Worm (Caenorhabditis elegans) whole organism, L3 larva: ENCODE measurements around the gene C16C10.1.

ENCODE experiments used
- R02D3.7 ChIP-seq: fragments of 150-350 bp; optimal IDR thresholded peaks from 2 replicates; lab custom pipeline; 2014; ENCODE audit warnings: missing biosample characterization, missing genetic modification characterization
- ZK546.5 ChIP-seq: sonication (generic microtip); optimal IDR thresholded peaks from 2 replicates; lab custom pipeline; 2017; ENCODE audit warnings: missing biosample characterization, missing genetic modification characterization
- aly-2 ChIP-seq: fragments of 150-350 bp; optimal IDR thresholded peaks from 2 replicates; lab custom pipeline; 2014; ENCODE audit warnings: missing biosample characterization, missing genetic modification characterization
- ceh-16 ChIP-seq: sonication (generic microtip); optimal IDR thresholded peaks from 2 replicates; lab custom pipeline; 2017; ENCODE audit warnings: missing biosample characterization, missing genetic modification characterization
- ceh-28 ChIP-seq: fragments of 150-350 bp; optimal IDR thresholded peaks from 2 replicates; lab custom pipeline; 2014; ENCODE audit warnings: missing biosample characterization, missing genetic modification reagents, missing genetic modification characterization
- ceh-82 ChIP-seq: fragments of 150-350 bp; optimal IDR thresholded peaks from 2 replicates; lab custom pipeline; 2014; ENCODE audit warnings: missing biosample characterization, missing genetic modification characterization
- ceh-9 ChIP-seq: sonication (generic microtip); optimal IDR thresholded peaks from 2 replicates; lab custom pipeline; 2018; ENCODE audit warnings: missing biosample characterization, missing genetic modification characterization
- daf-12 ChIP-seq: fragments of 150-350 bp; optimal IDR thresholded peaks from 2 replicates; lab custom pipeline; 2014; ENCODE audit warnings: missing biosample characterization, missing genetic modification reagents, missing genetic modification characterization
- egl-27 ChIP-seq: sonication (generic microtip); optimal IDR thresholded peaks from 4 replicates; lab custom pipeline; 2017; ENCODE audit warnings: missing biosample characterization, missing genetic modification reagents, missing genetic modification characterization
- elt-2 ChIP-seq: sonication (generic microtip); optimal IDR thresholded peaks from 2 replicates; lab custom pipeline; 2016; ENCODE audit warnings: missing genetic modification reagents, mild to moderate bottlenecking, missing genetic modification characterization, missing compliant biosample characterization
- elt-3 ChIP-seq, 3 experiments: fragments of 150-350 bp in 1 of 3; sonication (generic microtip) in 2 of 3; optimal IDR thresholded peaks; 2 replicates in 2 of 3; 4 replicates in 1 of 3; lab custom pipeline; 2014 to 2017; ENCODE audit warnings: missing biosample characterization in 3 of 3, missing genetic modification characterization in 3 of 3
- eor-1 ChIP-seq, 2 experiments: fragments of 150-350 bp; optimal IDR thresholded peaks; 2 replicates each; lab custom pipeline; 2014 to 2018; ENCODE audit warnings: missing biosample characterization in 2 of 2, missing genetic modification characterization in 2 of 2
- fkh-10 ChIP-seq: sonication (generic microtip); optimal IDR thresholded peaks from 2 replicates; lab custom pipeline; 2017; ENCODE audit warnings: missing biosample characterization, missing genetic modification reagents, missing genetic modification characterization
- fkh-2 ChIP-seq: fragments of 150-350 bp; optimal IDR thresholded peaks from 2 replicates; lab custom pipeline; 2014; ENCODE audit warnings: missing biosample characterization, missing genetic modification reagents, missing genetic modification characterization
- fos-1 ChIP-seq: fragments of 150-350 bp; optimal IDR thresholded peaks from 2 replicates; lab custom pipeline; 2014; ENCODE audit warnings: missing biosample characterization, missing genetic modification characterization
- hmg-11 ChIP-seq: sonication (generic microtip); optimal IDR thresholded peaks from 2 replicates; lab custom pipeline; 2016; ENCODE audit warnings: missing genetic modification characterization, missing compliant biosample characterization
- lin-15B ChIP-seq: fragments of 150-350 bp; optimal IDR thresholded peaks from 2 replicates; lab custom pipeline; 2014; ENCODE audit warnings: missing biosample characterization, missing genetic modification characterization
- lin-39 ChIP-seq: fragments of 150-350 bp; optimal IDR thresholded peaks from 2 replicates; lab custom pipeline; 2018; ENCODE audit warnings: missing biosample characterization, missing genetic modification reagents, missing genetic modification characterization
- lsy-12 ChIP-seq: sonication (generic microtip); optimal IDR thresholded peaks from 2 replicates; lab custom pipeline; 2016; ENCODE audit warnings: mild to moderate bottlenecking, missing genetic modification characterization, missing compliant biosample characterization
- mdl-1 ChIP-seq: fragments of 150-350 bp; optimal IDR thresholded peaks from 2 replicates; lab custom pipeline; 2014; ENCODE audit warnings: missing biosample characterization, missing genetic modification characterization
- nhr-12 ChIP-seq: fragments of 150-350 bp; optimal IDR thresholded peaks from 2 replicates; lab custom pipeline; 2014; ENCODE audit warnings: missing biosample characterization, missing genetic modification characterization
- nhr-23 ChIP-seq: fragments of 150-350 bp; optimal IDR thresholded peaks from 2 replicates; lab custom pipeline; 2014; ENCODE audit warnings: missing biosample characterization, missing genetic modification reagents, missing genetic modification characterization
- nhr-237 ChIP-seq: fragments of 150-350 bp; optimal IDR thresholded peaks from 2 replicates; lab custom pipeline; 2014; ENCODE audit warnings: missing biosample characterization, missing genetic modification characterization
- nhr-25 ChIP-seq: sonication (generic microtip); optimal IDR thresholded peaks from 2 replicates; lab custom pipeline; 2017; ENCODE audit warnings: missing biosample characterization, missing genetic modification characterization
- nhr-28 ChIP-seq: fragments of 150-350 bp; optimal IDR thresholded peaks from 2 replicates; lab custom pipeline; 2014; ENCODE audit warnings: missing biosample characterization, missing genetic modification characterization
- nhr-43 ChIP-seq: sonication (generic microtip); optimal IDR thresholded peaks from 2 replicates; lab custom pipeline; 2016; ENCODE audit warnings: mild to moderate bottlenecking, missing genetic modification characterization, missing compliant biosample characterization; ENCODE audit not compliant: poor library complexity, severe bottlenecking
- nhr-67 ChIP-seq: fragments of 150-350 bp; optimal IDR thresholded peaks from 2 replicates; lab custom pipeline; 2014; ENCODE audit warnings: missing biosample characterization, missing genetic modification characterization
- nhr-76 ChIP-seq: fragments of 150-350 bp; sonication (generic microtip); optimal IDR thresholded peaks from 5 replicates; lab custom pipeline; 2014; ENCODE audit warnings: missing biosample characterization, missing genetic modification characterization
- pha-4 ChIP-seq: fragments of 150-350 bp; optimal IDR thresholded peaks from 2 replicates; lab custom pipeline; 2014; ENCODE audit warnings: missing biosample characterization, missing genetic modification reagents, missing genetic modification characterization
- pqm-1 ChIP-seq: fragments of 150-350 bp; optimal IDR thresholded peaks from 2 replicates; lab custom pipeline; 2017; ENCODE audit warnings: missing biosample characterization, missing genetic modification characterization, inconsistent platforms
- skn-1 ChIP-seq: fragments of 150-350 bp; optimal IDR thresholded peaks from 2 replicates; lab custom pipeline; 2014; ENCODE audit warnings: missing biosample characterization, missing genetic modification characterization
- snpc-4 ChIP-seq: fragments of 150-350 bp; optimal IDR thresholded peaks from 2 replicates; lab custom pipeline; 2014; ENCODE audit warnings: missing biosample characterization, missing genetic modification characterization
- tbx-2 ChIP-seq: sonication (generic microtip); optimal IDR thresholded peaks from 2 replicates; lab custom pipeline; 2016; ENCODE audit warnings: mild to moderate bottlenecking, missing genetic modification characterization, missing compliant biosample characterization
- unc-39 ChIP-seq: sonication (generic microtip); optimal IDR thresholded peaks from 4 replicates; lab custom pipeline; 2017; ENCODE audit warnings: missing biosample characterization, missing genetic modification characterization
- unc-62 ChIP-seq: fragments of 150-350 bp; sonication (generic microtip); optimal IDR thresholded peaks from 4 replicates; lab custom pipeline; 2014; ENCODE audit warnings: missing biosample characterization, missing genetic modification reagents, missing genetic modification characterization
- zag-1 ChIP-seq: fragments of 150-350 bp; optimal IDR thresholded peaks from 2 replicates; lab custom pipeline; 2014; ENCODE audit warnings: missing biosample characterization, missing genetic modification characterization
- ztf-11 ChIP-seq: fragments of 150-350 bp; optimal IDR thresholded peaks from 2 replicates; lab custom pipeline; 2014; ENCODE audit warnings: missing biosample characterization, missing genetic modification characterization

C16C10.1 gene

ce11 chrIII:4178564-4178963 lies 2.7 kb downstream of the C16C10.1 start, which contains the start of gene C16C10.2:
Gene C16C10.2 (minus strand): TSS chrIII:4178664.
- TF ChIP-seq ceh-82 (tag; lab: Kevin White, UChicago) (no peak), ceh-9 (tag; lab: Kevin White, UChicago) (no peak), nhr-25 (no peak), hmg-11 (tag; lab: Kevin White, UChicago) (no peak), lsy-12 (tag; lab: Kevin White, UChicago) (no peak), nhr-12 (tag; lab: Kevin White, UChicago) (no peak), lin-15B (tag; lab: Kevin White, UChicago) (no peak), nhr-76 (no peak), unc-62 (GFP tag; lab: Kevin White, UChicago) (no peak), ZK546.5 (tag; lab: Kevin White, UChicago) (no peak), eor-1 (tag; optimal IDR thresholded peaks at IDR 0.05; lab: Kevin White, UChicago) (no peak), ztf-11 (tag; lab: Kevin White, UChicago) (no peak), pqm-1 (tag; lab: Kevin White, UChicago) (no peak), mdl-1 (tag; lab: Kevin White, UChicago) (no peak), nhr-28 (tag; lab: Kevin White, UChicago) (no peak), egl-27 (tag; lab: Kevin White, UChicago) (no peak), zag-1 (no peak)

- TF ChIP-seq fos-1 (no peak), lin-15B (tag; lab: Kevin White, UChicago) (no peak), ceh-16 (tag; lab: Kevin White, UChicago) (no peak), eor-1 (tag; optimal IDR thresholded peaks at IDR 0.05; lab: Kevin White, UChicago) (no peak)
These were observed 5.1 kb downstream of the C16C10.1 start, which contains the start of the genes hrde-1 and C16C10.13 for ce11 chrIII:4176109-4176596. Gene hrde-1 (minus strand): TSS chrIII:4176159. Gene C16C10.13 (plus strand): TSS chrIII:4176440.

ce11 chrIII:4175489-4175888 lies 5.7 kb downstream of the C16C10.1 start:
- TF ChIP-seq eor-1 (tag; optimal IDR thresholded peaks at IDR 0.05; lab: Kevin White, UChicago) (no peak), unc-62 (GFP tag; lab: Kevin White, UChicago) (no peak), nhr-23 (tag; lab: Kevin White, UChicago) (no peak), nhr-25 (no peak), hmg-11 (tag; lab: Kevin White, UChicago) (no peak), lin-39 (no peak)

- TF ChIP-seq nhr-12 (tag; lab: Kevin White, UChicago): no peak
- no peak for TF ChIP-seq lsy-12 (tag; lab: Kevin White, UChicago)
- TF ChIP-seq hmg-11 (tag; lab: Kevin White, UChicago): no peak
- TF ChIP-seq nhr-28 (tag; lab: Kevin White, UChicago): no peak
- TF ChIP-seq fos-1: no peak
- TF ChIP-seq elt-3 (tag; optimal IDR thresholded peaks at IDR 0.05; lab: Kevin White, UChicago): no peak
- TF ChIP-seq fkh-2 (tag; lab: Kevin White, UChicago): no peak
- no peak for TF ChIP-seq fkh-10
- TF ChIP-seq daf-12 (tag; lab: Kevin White, UChicago): no peak
- TF ChIP-seq eor-1 (tag; optimal IDR thresholded peaks at IDR 0.05; lab: Kevin White, UChicago): no peak
- no peak for TF ChIP-seq skn-1
- TF ChIP-seq unc-62 (GFP tag; lab: Kevin White, UChicago): no peak
- TF ChIP-seq pha-4 (tag; lab: Kevin White, UChicago): no peak
- TF ChIP-seq unc-39 (tag; lab: Kevin White, UChicago): no peak
- TF ChIP-seq, all 47 proteins: peak for 0
These were observed 9.0 kb downstream of the C16C10.1 start for ce11 chrIII:4172210-4172609.

ce11 chrIII:4170903-4171377 lies 10.3 kb downstream of the C16C10.1 start, which contains the start of the genes rnf-121 and C16C10.4:
Gene rnf-121 (minus strand): TSS chrIII:4170953.
Gene C16C10.4 (plus strand): TSS chrIII:4171336.
- TF ChIP-seq ceh-16 (tag; lab: Kevin White, UChicago): peak; percentile 3
- TF ChIP-seq ztf-11 (tag; lab: Kevin White, UChicago): no peak
- peak; percentile 31 for TF ChIP-seq skn-1
- peak; percentile 64 for TF ChIP-seq snpc-4 (tag; lab: Kevin White, UChicago)
- peak; percentile 89 for TF ChIP-seq nhr-43 (tag; lab: Kevin White, UChicago)
- no peak for TF ChIP-seq nhr-28 (tag; lab: Kevin White, UChicago)
- TF ChIP-seq ceh-28 (tag; lab: Kevin White, UChicago): peak; percentile 44
- peak; percentile 87 for TF ChIP-seq hmg-11 (tag; lab: Kevin White, UChicago)
- no peak for TF ChIP-seq eor-1 (tag; optimal IDR thresholded peaks at IDR 0.05; lab: Kevin White, UChicago)
- TF ChIP-seq nhr-25: peak; percentile 22
- TF ChIP-seq R02D3.7 (tag; lab: Kevin White, UChicago): peak; percentile 29
- peak; percentile 52 for TF ChIP-seq lsy-12 (tag; lab: Kevin White, UChicago)
- peak; percentile 22 for TF ChIP-seq elt-2 (tag; lab: Kevin White, UChicago)
- TF ChIP-seq aly-2 (tag; lab: Kevin White, UChicago): no peak
- TF ChIP-seq fkh-10: no peak
- peak; percentile 59 for TF ChIP-seq pha-4 (tag; lab: Kevin White, UChicago)
- TF ChIP-seq lin-15B (tag; lab: Kevin White, UChicago): peak; percentile 33
- no peak for TF ChIP-seq nhr-237 (tag; lab: Kevin White, UChicago)
- TF ChIP-seq nhr-67 (tag; lab: Kevin White, UChicago): peak; percentile 25
- peak; percentile 55 for TF ChIP-seq nhr-23 (tag; lab: Kevin White, UChicago)
- no peak for TF ChIP-seq ceh-9 (tag; lab: Kevin White, UChicago)
- no peak for TF ChIP-seq daf-12 (tag; lab: Kevin White, UChicago)
- no peak for TF ChIP-seq nhr-76
- no peak for TF ChIP-seq nhr-12 (tag; lab: Kevin White, UChicago)
- no peak for TF ChIP-seq unc-39 (tag; lab: Kevin White, UChicago)
- peak; percentile 17 for TF ChIP-seq tbx-2 (tag; lab: Kevin White, UChicago)
- no peak for TF ChIP-seq egl-27 (tag; lab: Kevin White, UChicago)
- no peak for TF ChIP-seq unc-62 (GFP tag; lab: Kevin White, UChicago)
